Worm (Caenorhabditis elegans) whole organism, L2 larva: Measurements from ENCODE around the gene sre-39.

Experiments
- fos-1 ChIP-seq: fragments of 150-350 bp; optimal IDR thresholded peaks from 2 replicates; lab custom pipeline; 2014; ENCODE audit warnings: missing biosample characterization, missing genetic modification characterization
- lin-11 ChIP-seq: fragments of 150-350 bp; sonication (generic microtip); optimal IDR thresholded peaks from 2 replicates; lab custom pipeline; 2014; ENCODE audit warnings: missing biosample characterization, missing genetic modification characterization, inconsistent platforms, mixed read lengths
- skn-1 ChIP-seq: sonication (generic microtip); optimal IDR thresholded peaks from 2 replicates; lab custom pipeline; 2017; ENCODE audit warnings: missing biosample characterization, missing genetic modification characterization
- unc-39 ChIP-seq: fragments of 150-350 bp; optimal IDR thresholded peaks from 2 replicates; lab custom pipeline; 2014; ENCODE audit warnings: missing biosample characterization, missing genetic modification characterization
- unc-62 ChIP-seq: fragments of 150-350 bp; optimal IDR thresholded peaks from 2 replicates; lab custom pipeline; 2014; ENCODE audit warnings: missing biosample characterization, missing genetic modification reagents, missing genetic modification characterization
- zag-1 ChIP-seq: fragments of 150-350 bp; optimal IDR thresholded peaks from 2 replicates; lab custom pipeline; 2014; ENCODE audit warnings: missing biosample characterization, missing genetic modification characterization

DNA sequence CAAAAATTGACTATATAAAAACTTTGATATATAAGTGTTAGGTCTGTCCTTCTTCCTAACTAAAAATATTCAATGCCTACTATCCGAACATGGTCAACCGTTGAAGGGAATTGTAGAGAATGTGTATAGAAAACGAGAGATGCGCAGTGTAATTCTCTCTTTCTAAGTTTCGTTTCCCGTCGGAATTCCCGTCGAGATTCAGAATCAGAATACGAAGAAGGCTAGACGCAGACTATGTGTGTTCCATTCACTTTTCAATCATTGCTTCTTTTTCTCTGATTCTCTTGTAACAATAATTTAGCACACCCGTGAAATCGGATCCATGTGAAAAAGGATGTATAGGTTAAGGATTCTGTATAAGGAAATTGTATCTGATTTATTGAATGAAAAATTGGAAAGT, 47.4 kb downstream of the sre-39 start:
- no peak for TF ChIP-seq unc-39 (tag; lab: Kevin White, UChicago)
- TF ChIP-seq zag-1 = no peak
- TF ChIP-seq fos-1 = no peak
- TF ChIP-seq skn-1 (tag; lab: Kevin White, UChicago) = no peak
- no peak for TF ChIP-seq unc-62 (GFP tag; lab: Kevin White, UChicago)
- no peak for TF ChIP-seq lin-11 (tag; lab: Kevin White, UChicago)
